Worm (Caenorhabditis elegans) whole organism, young adult: ENCODE measurements around the gene nfya-1.

Source experiments
- B0019.2 ChIP-seq: fragments of 200-800 bp; sonication (Bioruptor generic); conservative IDR thresholded peaks from 2 replicates; pipeline ENCODE4 v1.3.6; 2022; ENCODE audit warnings: missing genetic modification reagents, missing genetic modification characterization, missing compliant biosample characterization
- C06A6.2 ChIP-seq: fragments of 200-800 bp; sonication (Bioruptor generic); conservative IDR thresholded peaks from 2 replicates; pipeline ENCODE4 v1.3.6; 2022; ENCODE audit warnings: missing genetic modification characterization, missing compliant biosample characterization
- D2030.7 ChIP-seq: fragments of 200-800 bp; sonication (Bioruptor generic); IDR thresholded peaks from 2 replicates; pipeline ENCODE4 v1.3.6; 2022; ENCODE audit warnings: missing genetic modification reagents, missing genetic modification characterization, missing compliant biosample characterization
- F22D6.2 ChIP-seq: sonication (generic microtip); optimal IDR thresholded peaks from 2 replicates; lab custom pipeline; 2016; ENCODE audit warnings: mild to moderate bottlenecking, missing genetic modification characterization, missing compliant biosample characterization
- F49E8.2 ChIP-seq: sonication (generic microtip); optimal IDR thresholded peaks from 3 replicates; lab custom pipeline; 2017; ENCODE audit warnings: missing genetic modification characterization, mild to moderate bottlenecking, missing compliant biosample characterization, antibody characterized with exemption, moderate library complexity; ENCODE audit not compliant: insufficient read depth
- F55B11.4 ChIP-seq: sonication (generic microtip); optimal IDR thresholded peaks from 2 replicates; lab custom pipeline; 2016; ENCODE audit warnings: missing compliant biosample characterization, missing genetic modification characterization, borderline replicate concordance; ENCODE audit not compliant: insufficient read depth
- F57C9.4 ChIP-seq: sonication (generic microtip); optimal IDR thresholded peaks from 2 replicates; lab custom pipeline; 2017; ENCODE audit warnings: mild to moderate bottlenecking, missing genetic modification characterization, missing compliant biosample characterization
- T26A5.8 ChIP-seq: sonication (generic microtip); optimal IDR thresholded peaks from 2 replicates; lab custom pipeline; 2016; ENCODE audit warnings: missing genetic modification characterization, missing compliant biosample characterization
- Y53F4B.3 ChIP-seq: fragments of 200-800 bp; sonication (Bioruptor generic); IDR thresholded peaks from 2 replicates; pipeline ENCODE4 v1.3.6; 2022; ENCODE audit warnings: missing genetic modification reagents, missing genetic modification characterization, missing compliant biosample characterization
- Y53G8AR.9 ChIP-seq: fragments of 200-800 bp; sonication (Bioruptor generic); conservative IDR thresholded peaks from 2 replicates; pipeline ENCODE4 v1.3.6; 2022; ENCODE audit warnings: missing genetic modification reagents, missing genetic modification characterization, missing compliant biosample characterization
- ZK185.1 ChIP-seq: sonication (generic microtip); optimal IDR thresholded peaks from 2 replicates; lab custom pipeline; 2016; ENCODE audit warnings: mild to moderate bottlenecking, missing genetic modification characterization, missing compliant biosample characterization; ENCODE audit not compliant: poor library complexity, severe bottlenecking
- atf-7 ChIP-seq: sonication (generic microtip); optimal IDR thresholded peaks from 2 replicates; lab custom pipeline; 2017; ENCODE audit warnings: mild to moderate bottlenecking, missing genetic modification characterization, missing compliant biosample characterization
- athp-1 ChIP-seq: sonication (generic microtip); optimal IDR thresholded peaks from 2 replicates; lab custom pipeline; 2017; ENCODE audit warnings: mild to moderate bottlenecking, missing genetic modification characterization, missing compliant biosample characterization
- bed-1 ChIP-seq: fragments of 200-800 bp; sonication (Bioruptor generic); IDR thresholded peaks from 2 replicates; pipeline ENCODE4 v1.3.6; 2022; ENCODE audit warnings: missing genetic modification reagents, missing genetic modification characterization, missing compliant biosample characterization
- ceh-40 ChIP-seq: fragments of 200-800 bp; sonication (Bioruptor generic); IDR thresholded peaks from 2 replicates; pipeline ENCODE4 v1.3.6; 2022; ENCODE audit warnings: missing genetic modification characterization, missing compliant biosample characterization
- ceh-79 ChIP-seq: sonication (generic microtip); optimal IDR thresholded peaks from 2 replicates; lab custom pipeline; 2017; ENCODE audit warnings: mild to moderate bottlenecking, missing genetic modification characterization, missing compliant biosample characterization
- dpff-1 ChIP-seq: sonication (generic microtip); optimal IDR thresholded peaks from 2 replicates; lab custom pipeline; 2017; ENCODE audit warnings: mild to moderate bottlenecking, missing genetic modification characterization, missing compliant biosample characterization
- egl-18 ChIP-seq: fragments of 200-800 bp; sonication (Bioruptor generic); IDR thresholded peaks from 2 replicates; pipeline ENCODE4 v1.3.6; 2022; ENCODE audit warnings: missing genetic modification reagents, missing genetic modification characterization, missing compliant biosample characterization
- egrh-3 ChIP-seq: fragments of 200-800 bp; sonication (Bioruptor generic); IDR thresholded peaks from 2 replicates; pipeline ENCODE4 v1.3.6; 2022; ENCODE audit warnings: missing genetic modification reagents, missing genetic modification characterization, missing compliant biosample characterization
- ekl-4 ChIP-seq: fragments of 200-800 bp; sonication (Bioruptor generic); IDR thresholded peaks from 2 replicates; pipeline ENCODE4 v1.3.6; 2022; ENCODE audit warnings: missing genetic modification reagents, missing genetic modification characterization, missing compliant biosample characterization
- fkh-3 ChIP-seq: sonication (generic microtip); optimal IDR thresholded peaks from 2 replicates; lab custom pipeline; 2016; ENCODE audit warnings: mild to moderate bottlenecking, missing genetic modification characterization, missing compliant biosample characterization
- gei-17 ChIP-seq: fragments of 200-800 bp; sonication (Bioruptor generic); optimal IDR thresholded peaks from 2 replicates; lab custom pipeline; 2018; ENCODE audit warnings: mild to moderate bottlenecking, missing genetic modification characterization, missing compliant biosample characterization
- him-1 ChIP-seq: sonication (generic microtip); optimal IDR thresholded peaks from 2 replicates; lab custom pipeline; 2016; ENCODE audit warnings: missing genotype, missing genetic modification reagents, missing genetic modification characterization, missing compliant biosample characterization
- let-526 ChIP-seq: fragments of 200-800 bp; sonication (Bioruptor generic); IDR thresholded peaks from 2 replicates; pipeline ENCODE4 v1.3.6; 2022; ENCODE audit warnings: missing genetic modification reagents, missing genetic modification characterization, missing compliant biosample characterization
- let-607 ChIP-seq, 2 experiments: fragments of 200-800 bp in 1 of 2; sonication (Bioruptor generic) in 1 of 2; sonication (generic microtip) in 1 of 2; optimal IDR thresholded peaks; 2 replicates each; lab custom pipeline; 2016 to 2018; ENCODE audit warnings: mild to moderate bottlenecking in 2 of 2, missing compliant biosample characterization in 2 of 2, missing genetic modification characterization in 2 of 2, moderate library complexity in 2 of 2, missing genotype in 1 of 2
- lin-40 ChIP-seq: sonication (generic microtip); optimal IDR thresholded peaks from 2 replicates; lab custom pipeline; 2016; ENCODE audit warnings: missing genetic modification characterization, mild to moderate bottlenecking, missing compliant biosample characterization, missing genotype, missing genetic modification reagents
- lir-1 ChIP-seq: fragments of 200-800 bp; sonication (Bioruptor generic); conservative IDR thresholded peaks from 2 replicates; pipeline ENCODE4 v1.3.6; 2022; ENCODE audit warnings: missing genetic modification reagents, missing genetic modification characterization, missing compliant biosample characterization
- madf-10 ChIP-seq: sonication (generic microtip); optimal IDR thresholded peaks from 2 replicates; lab custom pipeline; 2016; ENCODE audit warnings: mild to moderate bottlenecking, missing genetic modification characterization, missing compliant biosample characterization
- madf-8 ChIP-seq: fragments of 200-800 bp; sonication (Bioruptor generic); conservative IDR thresholded peaks from 2 replicates; pipeline ENCODE4 v1.3.6; 2022; ENCODE audit warnings: missing genetic modification reagents, missing genetic modification characterization, missing compliant biosample characterization
- mel-28 ChIP-seq: sonication (generic microtip); optimal IDR thresholded peaks from 2 replicates; lab custom pipeline; 2016; ENCODE audit warnings: borderline replicate concordance, mild to moderate bottlenecking, missing genetic modification characterization, missing compliant biosample characterization
- mes-4 ChIP-seq: sonication (generic microtip); optimal IDR thresholded peaks from 2 replicates; lab custom pipeline; 2016; ENCODE audit warnings: missing genotype, missing genetic modification characterization, missing compliant biosample characterization
- nfya-1 ChIP-seq: sonication (generic microtip); optimal IDR thresholded peaks from 2 replicates; lab custom pipeline; 2017; ENCODE audit warnings: antibody characterized with exemption, missing compliant biosample characterization, missing genetic modification characterization, borderline replicate concordance; ENCODE audit not compliant: insufficient read depth
- nfya-2 ChIP-seq: fragments of 200-800 bp; sonication (Bioruptor generic); IDR thresholded peaks from 2 replicates; pipeline ENCODE4 v1.3.6; 2022; ENCODE audit warnings: missing genetic modification reagents, missing genetic modification characterization, missing compliant biosample characterization
- nfyb-1 ChIP-seq: fragments of 200-800 bp; sonication (Bioruptor generic); IDR thresholded peaks from 2 replicates; pipeline ENCODE4 v1.3.6; 2022; ENCODE audit warnings: missing genetic modification reagents, missing genetic modification characterization, missing compliant biosample characterization
- nhr-80 ChIP-seq: sonication (generic microtip); optimal IDR thresholded peaks from 2 replicates; lab custom pipeline; 2016; ENCODE audit warnings: missing genetic modification characterization, missing compliant biosample characterization
- nhr-90 ChIP-seq: sonication (generic microtip); optimal IDR thresholded peaks from 2 replicates; lab custom pipeline; 2016; ENCODE audit warnings: missing genotype, mild to moderate bottlenecking, missing genetic modification characterization, missing compliant biosample characterization
- pha-4 ChIP-seq: fragments of 150-350 bp; sonication (generic microtip); optimal IDR thresholded peaks from 2 replicates; lab custom pipeline; 2014; ENCODE audit warnings: missing biosample characterization, missing genetic modification reagents, missing genetic modification characterization
- rec-8 ChIP-seq, 2 experiments: sonication (generic microtip); optimal IDR thresholded peaks; 2 replicates each; lab custom pipeline; 2016; ENCODE audit warnings: mild to moderate bottlenecking in 2 of 2, missing genetic modification characterization in 2 of 2, missing genetic modification reagents in 2 of 2, missing genotype in 2 of 2, missing biosample characterization in 1 of 2, missing compliant biosample characterization in 1 of 2, moderate library complexity in 1 of 2
- rpc-1 ChIP-seq, 2 experiments: fragments of 150-350 bp in 1 of 2; sonication (generic microtip) in 1 of 2; optimal IDR thresholded peaks; 2 replicates each; lab custom pipeline; 2014 to 2018; ENCODE audit warnings: missing biosample characterization in 1 of 2, missing genetic modification characterization in 1 of 2, missing genetic modification reagents in 1 of 2, missing genotype in 1 of 2
- tlf-1 ChIP-seq: fragments of 200-800 bp; sonication (Bioruptor generic); optimal IDR thresholded peaks from 2 replicates; lab custom pipeline; 2018; ENCODE audit warnings: mild to moderate bottlenecking, missing genetic modification characterization, missing compliant biosample characterization
- xnd-1 ChIP-seq: sonication (generic microtip); optimal IDR thresholded peaks from 2 replicates; lab custom pipeline; 2016; ENCODE audit warnings: missing genotype, missing genetic modification reagents, missing genetic modification characterization, missing compliant biosample characterization
- zfh-2 ChIP-seq: fragments of 200-800 bp; sonication (Bioruptor generic); conservative IDR thresholded peaks from 2 replicates; pipeline ENCODE4 v1.3.6; 2022; ENCODE audit warnings: missing genetic modification reagents, missing genetic modification characterization, missing compliant biosample characterization
- ztf-22 ChIP-seq: fragments of 200-800 bp; sonication (Bioruptor generic); optimal IDR thresholded peaks from 2 replicates; lab custom pipeline; 2018; ENCODE audit warnings: mild to moderate bottlenecking, missing genetic modification characterization, moderate library complexity, missing compliant biosample characterization
- ztf-25 ChIP-seq: fragments of 200-800 bp; sonication (Bioruptor generic); IDR thresholded peaks from 2 replicates; pipeline ENCODE4 v1.3.6; 2022; ENCODE audit warnings: missing genetic modification reagents, missing genetic modification characterization, missing compliant biosample characterization
- ztf-28 ChIP-seq: fragments of 200-800 bp; sonication (Bioruptor generic); IDR thresholded peaks from 2 replicates; pipeline ENCODE4 v1.3.6; 2022; ENCODE audit warnings: missing genetic modification reagents, missing genetic modification characterization, missing compliant biosample characterization

nfya-1 gene

DNA sequence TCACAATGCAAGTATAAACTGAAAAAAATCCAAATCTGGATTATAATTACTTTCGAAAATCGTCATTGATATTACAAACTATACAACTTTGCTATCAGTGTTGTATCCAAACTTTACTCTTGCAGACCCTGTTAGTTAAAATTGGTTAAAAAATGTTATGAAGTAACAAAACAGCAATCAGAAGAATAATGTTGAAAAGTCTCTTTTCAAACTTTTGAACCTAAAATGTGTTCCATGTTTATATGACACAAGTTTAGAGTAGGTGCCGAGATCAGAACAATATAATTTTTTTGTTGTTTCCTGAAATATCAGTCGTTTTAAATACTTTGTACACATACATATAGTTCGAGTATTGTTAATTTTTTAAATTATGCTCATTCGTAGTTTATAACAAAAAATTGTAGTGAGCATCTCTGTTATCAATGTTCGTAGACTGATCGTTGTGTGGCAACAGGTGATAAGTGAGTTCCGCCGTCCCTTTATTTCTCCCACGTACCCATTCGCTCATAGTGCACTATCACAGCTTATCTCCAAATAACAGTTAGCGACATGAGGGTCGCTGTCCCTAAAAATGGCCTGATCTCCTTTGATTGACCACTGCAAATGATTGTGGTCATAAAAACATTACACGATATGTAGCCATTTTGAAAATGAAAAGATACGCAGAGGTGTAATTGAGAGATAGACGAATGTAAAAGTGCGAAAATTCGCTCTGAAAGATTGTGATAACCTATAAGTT is 15.6 kb upstream of the nfya-1 start (continued):
- TF ChIP-seq Y53G8AR.9 (GFP tag; lab: Robert Waterston, UW) (peak; percentile 57; the same call in 1 of the 2 replicates), let-526 (GFP tag; lab: Robert Waterston, UW) (no peak), nfyb-1 (GFP tag; lab: Robert Waterston, UW) (no peak), rpc-1 (optimal IDR thresholded peaks at IDR 0.05; lab: Kevin White, UChicago) (no peak), rpc-1 (tag; optimal IDR thresholded peaks at IDR 0.05; lab: Kevin White, UChicago) (no peak), nfya-1 (tag; lab: Kevin White, UChicago) (no peak), mes-4 (tag; lab: Kevin White, UChicago) (no peak), him-1 (no peak), let-607 (tag; optimal IDR thresholded peaks at IDR 0.05; lab: Kevin White, UChicago) (peak in 1 of 2 experiments; percentile 1), mel-28 (tag; lab: Kevin White, UChicago) (no peak), bed-1 (GFP tag; lab: Robert Waterston, UW) (no peak), gei-17 (GFP tag; lab: Kevin White, UChicago) (no peak), rec-8 (tag; optimal IDR thresholded peaks at IDR 0.05; lab: Kevin White, UChicago) (no peak), xnd-1 (no peak), nfya-2 (GFP tag; lab: Robert Waterston, UW) (no peak), pha-4 (tag; lab: Kevin White, UChicago) (no peak), madf-10 (peak; percentile 9), F57C9.4 (tag; lab: Kevin White, UChicago) (no peak), athp-1 (no peak), ZK185.1 (tag; lab: Kevin White, UChicago) (no peak), ztf-25 (GFP tag; lab: Robert Waterston, UW) (no peak), zfh-2 (GFP tag; lab: Robert Waterston, UW) (no peak), egl-18 (GFP tag; lab: Robert Waterston, UW) (no peak), fkh-3 (no peak), madf-8 (GFP tag; lab: Robert Waterston, UW) (no peak), atf-7 (tag; lab: Kevin White, UChicago) (peak; percentile 40), nhr-80 (tag; lab: Kevin White, UChicago) (peak; percentile 94), Y53F4B.3 (GFP tag; lab: Robert Waterston, UW) (no peak), F55B11.4 (tag; lab: Kevin White, UChicago) (no peak), T26A5.8 (no peak), B0019.2 (GFP tag; lab: Robert Waterston, UW) (no peak), ztf-22 (GFP tag; lab: Kevin White, UChicago) (peak; percentile 68), lin-40 (tag; lab: Kevin White, UChicago) (peak; percentile 8), tlf-1 (GFP tag; lab: Kevin White, UChicago) (no peak), ceh-40 (GFP tag; lab: Robert Waterston, UW) (no peak), lir-1 (GFP tag; lab: Robert Waterston, UW) (no peak), dpff-1 (tag; lab: Kevin White, UChicago) (no peak), nhr-90 (no peak), F22D6.2 (tag; lab: Kevin White, UChicago) (no peak), ztf-28 (no peak), egrh-3 (GFP tag; lab: Robert Waterston, UW) (no peak), F49E8.2 (no peak), ekl-4 (GFP tag; lab: Robert Waterston, UW) (no peak), C06A6.2 (GFP tag; lab: Robert Waterston, UW) (no peak), ceh-79 (no peak), D2030.7 (GFP tag; lab: Robert Waterston, UW) (no peak)
